Fruit fly (Drosophila melanogaster) whole organism, adult: Measurements from ENCODE around the gene Prp3.

Source experiments
- CG11617 ChIP-seq: fragments of 200-800 bp; sonication (Bioruptor generic); optimal IDR thresholded peaks from 2 replicates; lab custom pipeline; 2017; ENCODE audit warnings: mild to moderate bottlenecking, missing biosample characterization, missing genetic modification reagents, missing genetic modification characterization
- CG12768 ChIP-seq: fragments of 200-800 bp; sonication (Bioruptor generic); optimal IDR thresholded peaks from 2 replicates; lab custom pipeline; 2017; ENCODE audit warnings: missing biosample characterization, missing genetic modification characterization, mild to moderate bottlenecking, moderate library complexity, missing genetic modification reagents
- CG14711 ChIP-seq: fragments of 200-800 bp; sonication (Bioruptor generic); optimal IDR thresholded peaks from 2 replicates; lab custom pipeline; 2018; ENCODE audit warnings: missing biosample characterization, mild to moderate bottlenecking, missing genetic modification characterization, moderate library complexity
- CG1620 ChIP-seq: fragments of 200-800 bp; sonication (Bioruptor generic); optimal IDR thresholded peaks from 2 replicates; lab custom pipeline; 2016; ENCODE audit warnings: missing biosample characterization, missing genetic modification characterization
- CG33017 ChIP-seq: fragments of 200-800 bp; sonication (Bioruptor generic); optimal IDR thresholded peaks from 2 replicates; lab custom pipeline; 2018; ENCODE audit warnings: missing biosample characterization, mild to moderate bottlenecking, missing genetic modification characterization, moderate library complexity
- CG5204 ChIP-seq: fragments of 200-800 bp; sonication (Bioruptor generic); optimal IDR thresholded peaks from 2 replicates; lab custom pipeline; 2016; ENCODE audit warnings: missing biosample characterization, missing genetic modification characterization
- CG7045 ChIP-seq: fragments of 200-800 bp; sonication (Bioruptor generic); optimal IDR thresholded peaks from 2 replicates; lab custom pipeline; 2017; ENCODE audit warnings: missing biosample characterization, mild to moderate bottlenecking, missing genetic modification characterization
- CG7101 ChIP-seq: fragments of 200-800 bp; sonication (Bioruptor generic); optimal IDR thresholded peaks from 2 replicates; lab custom pipeline; 2018; ENCODE audit warnings: missing biosample characterization, mild to moderate bottlenecking, missing genetic modification characterization, moderate library complexity
- Clk ChIP-seq: fragments of 200-800 bp; sonication (Bioruptor generic); optimal IDR thresholded peaks from 2 replicates; lab custom pipeline; 2017; ENCODE audit warnings: missing biosample characterization, missing genetic modification characterization
- Crg-1 ChIP-seq: fragments of 200-800 bp; sonication (Bioruptor generic); optimal IDR thresholded peaks from 2 replicates; lab custom pipeline; 2016; ENCODE audit warnings: missing biosample characterization, missing genetic modification characterization
- Hr96 ChIP-seq: fragments of 200-800 bp; sonication (Bioruptor generic); optimal IDR thresholded peaks from 2 replicates; lab custom pipeline; 2016; ENCODE audit warnings: missing biosample characterization, missing genetic modification characterization
- Mnt ChIP-seq: fragments of 200-800 bp; sonication (Bioruptor generic); optimal IDR thresholded peaks from 2 replicates; lab custom pipeline; 2016; ENCODE audit warnings: missing biosample characterization, mild to moderate bottlenecking, missing genetic modification characterization
- bab1 ChIP-seq: fragments of 200-800 bp; sonication (Bioruptor generic); optimal IDR thresholded peaks from 3 replicates; lab custom pipeline; 2019; ENCODE audit warnings: missing biosample characterization, mild to moderate bottlenecking, missing genetic modification characterization, moderate library complexity
- cic ChIP-seq: fragments of 200-800 bp; sonication (Bioruptor generic); optimal IDR thresholded peaks from 2 replicates; lab custom pipeline; 2017; ENCODE audit warnings: missing biosample characterization, mild to moderate bottlenecking, missing genetic modification characterization, moderate library complexity
- cnc ChIP-seq, 2 experiments: fragments of >200 bp; optimal IDR thresholded peaks; 2 replicates each; lab custom pipeline; 2017
- kay ChIP-seq: fragments of 200-800 bp; sonication (Bioruptor generic); peaks from one replicate; lab custom pipeline; 2016; ENCODE audit warnings: missing biosample characterization, missing genetic modification characterization, borderline replicate concordance
- ovo ChIP-seq: fragments of 200-800 bp; sonication (Bioruptor generic); optimal IDR thresholded peaks from 2 replicates; lab custom pipeline; 2016; ENCODE audit warnings: missing biosample characterization, missing genetic modification characterization
- pad ChIP-seq: fragments of 200-800 bp; sonication (Bioruptor generic); optimal IDR thresholded peaks from 3 replicates; lab custom pipeline; 2017; ENCODE audit warnings: missing biosample characterization, missing genetic modification characterization, mild to moderate bottlenecking, moderate library complexity, missing genetic modification reagents
- tj ChIP-seq: fragments of 200-800 bp; sonication (Bioruptor generic); optimal IDR thresholded peaks from 3 replicates; lab custom pipeline; 2017; ENCODE audit warnings: missing biosample characterization, mild to moderate bottlenecking, missing genetic modification characterization, moderate library complexity
- toe ChIP-seq: fragments of 200-800 bp; sonication (Bioruptor generic); optimal IDR thresholded peaks from 2 replicates; lab custom pipeline; 2016; ENCODE audit warnings: missing biosample characterization, missing genetic modification characterization

Gene Prp3

dm6 chr3L:19953612-19954011 lies 43.5 kb downstream of the Prp3 start, which contains the start of gene CG42655:
Gene CG42655, minus strand, starts transcription at chr3L:19953712.
- TF ChIP-seq kay: no peak
- no peak for TF ChIP-seq CG7045 (GFP tag; lab: Kevin White, UChicago)
- TF ChIP-seq Clk (GFP tag; lab: Kevin White, UChicago): no peak
- no peak for TF ChIP-seq cic (GFP tag; lab: Kevin White, UChicago)
- TF ChIP-seq pad (GFP tag; lab: Kevin White, UChicago): no peak
- no peak for TF ChIP-seq Mnt (GFP tag; lab: Kevin White, UChicago)
- TF ChIP-seq CG11617: no peak

- no peak for TF ChIP-seq cnc (optimal IDR thresholded peaks at IDR 0.05; lab: Kevin White, UChicago)
- no peak for TF ChIP-seq CG14711 (tag; lab: Kevin White, UChicago)
- no peak for TF ChIP-seq bab1
- no peak for TF ChIP-seq CG12768 (GFP tag; lab: Kevin White, UChicago)
- no peak for TF ChIP-seq CG7101
- no peak for TF ChIP-seq CG5204
- TF ChIP-seq CG7045 (GFP tag; lab: Kevin White, UChicago): no peak
- TF ChIP-seq cic (GFP tag; lab: Kevin White, UChicago): no peak
- no peak for TF ChIP-seq toe
- no peak for TF ChIP-seq CG1620 (GFP tag; lab: Kevin White, UChicago)
- no peak for TF ChIP-seq CG33017 (tag; lab: Kevin White, UChicago)
- no peak for TF ChIP-seq CG11617
- no peak for TF ChIP-seq ovo (GFP tag; lab: Kevin White, UChicago)
- no peak for TF ChIP-seq Crg-1 (GFP tag; lab: Kevin White, UChicago)
- no peak for TF ChIP-seq Clk (GFP tag; lab: Kevin White, UChicago)
- no peak for TF ChIP-seq kay
- TF ChIP-seq pad (GFP tag; lab: Kevin White, UChicago): no peak
- no peak for TF ChIP-seq Hr96
- no peak for TF ChIP-seq Mnt (GFP tag; lab: Kevin White, UChicago)
- TF ChIP-seq tj (GFP tag; lab: Kevin White, UChicago): no peak
Measured at dm6 chr3L:19954426-19954825, 44.3 kb downstream of the Prp3 start, which contains the start of gene CG42654. Gene CG42654, minus strand, starts transcription at chr3L:19954526.

- no peak for TF ChIP-seq pad (GFP tag; lab: Kevin White, UChicago)
- TF ChIP-seq toe: no peak
Measured at dm6 chr3L:19955699-19956098, 45.6 kb downstream of the Prp3 start, which contains the start of gene CG42263. Gene CG42263, minus strand, starts transcription at chr3L:19955799.

- TF ChIP-seq Clk (GFP tag; lab: Kevin White, UChicago) (no peak), CG1620 (GFP tag; lab: Kevin White, UChicago) (no peak), CG33017 (tag; lab: Kevin White, UChicago) (no peak), Crg-1 (GFP tag; lab: Kevin White, UChicago) (no peak), CG7101 (no peak)
Measured at dm6 chr3L:19961805-19962204, 51.7 kb downstream of the Prp3 start.
